1 fruit fly cellular context compared by ENCODE assay signal in the genomic region with DNA sequence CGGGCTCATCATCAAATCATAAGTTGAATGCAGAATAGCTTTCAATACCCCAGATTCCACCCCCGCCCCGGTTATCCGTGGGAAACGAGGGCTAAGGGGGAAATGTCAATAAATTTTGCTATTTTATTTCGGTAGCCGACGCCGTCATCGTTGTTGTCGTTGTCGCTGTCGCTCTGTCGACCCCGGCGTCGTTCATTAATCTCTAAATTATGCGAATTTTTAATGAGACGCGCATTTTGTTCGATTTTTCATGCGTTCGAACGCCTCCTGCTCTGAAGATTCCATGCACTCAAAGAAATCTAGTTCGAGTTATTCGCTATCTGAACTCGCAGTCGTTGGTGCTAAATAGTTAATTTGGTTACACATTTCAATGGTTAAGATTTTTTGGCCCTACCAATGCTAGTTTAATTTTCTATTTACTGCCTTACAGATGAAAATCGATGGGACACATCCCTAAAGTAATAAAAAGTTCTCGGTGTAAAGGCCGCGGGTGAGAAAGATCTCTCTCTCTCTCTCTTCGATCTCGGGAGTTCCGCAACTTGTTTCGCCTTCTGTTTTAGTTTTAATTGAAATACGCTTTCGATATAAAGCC.
TF ChIP-seq lines count a peak whose summit lies in the region.

No protein-coding gene starts in this region.

TF ChIP-seq in whole organism, embryonic, 481 proteins besides CTCF, POLR2A, EP300 and RAD21 (continued from another document and continues in another):
- TF ChIP-seq Max (GFP tag; optimal IDR thresholded peaks at IDR 0.05; lab: Kevin White, UChicago) = no peak
- no peak for TF ChIP-seq Ets97D (GFP tag; optimal IDR thresholded peaks at IDR 0.05; lab: Kevin White, UChicago)
- no peak for TF ChIP-seq Trl (optimal IDR thresholded peaks at IDR 0.05; lab: Kevin White, UChicago)
- TF ChIP-seq Trl (GFP tag; optimal IDR thresholded peaks at IDR 0.05; lab: Kevin White, UChicago) = no peak
- no peak for TF ChIP-seq CG13287 (GFP tag; IDR thresholded peaks at IDR 0.05; lab: Robert Waterston, UW; ENCODE audit: partially characterized antibody)
- no peak for TF ChIP-seq Dref (GFP tag; IDR thresholded peaks at IDR 0.05; lab: Robert Waterston, UW)
- peak; percentile 18 for TF ChIP-seq ind (GFP tag; optimal IDR thresholded peaks at IDR 0.05; lab: Kevin White, UChicago)
- peak; percentile 53 for TF ChIP-seq sens (GFP tag; lab: Kevin White, UChicago)
- TF ChIP-seq CG4707 (GFP tag; optimal IDR thresholded peaks at IDR 0.05; lab: Kevin White, UChicago) = no peak
- TF ChIP-seq az2 (GFP tag; optimal IDR thresholded peaks at IDR 0.05; lab: Kevin White, UChicago) = peak; percentile 23
- no peak for TF ChIP-seq CG12104 (GFP tag; optimal IDR thresholded peaks at IDR 0.05; lab: Kevin White, UChicago)
- peak; percentile 71 for TF ChIP-seq CG9932 (GFP tag; IDR thresholded peaks at IDR 0.05; lab: Robert Waterston, UW)
- no peak for TF ChIP-seq CG13775 (GFP tag; optimal IDR thresholded peaks at IDR 0.05; lab: Kevin White, UChicago)
- TF ChIP-seq pita (GFP tag; optimal IDR thresholded peaks at IDR 0.05; lab: Kevin White, UChicago) = no peak
- TF ChIP-seq CG34376 (GFP tag; optimal IDR thresholded peaks at IDR 0.05; lab: Kevin White, UChicago) = no peak
- TF ChIP-seq CG17802 (tag; optimal IDR thresholded peaks at IDR 0.05; lab: Kevin White, UChicago) = no peak
- TF ChIP-seq gt (GFP tag; IDR thresholded peaks at IDR 0.05; lab: Robert Waterston, UW) = no peak
- peak; percentile 38 for TF ChIP-seq CG9817 (tag; optimal IDR thresholded peaks at IDR 0.05; lab: Kevin White, UChicago)
- no peak for TF ChIP-seq Eip74EF (GFP tag; optimal IDR thresholded peaks at IDR 0.05; lab: Kevin White, UChicago)
- TF ChIP-seq Xbp1 (GFP tag; optimal IDR thresholded peaks at IDR 0.05; lab: Kevin White, UChicago) = peak; percentile 45
- no peak for TF ChIP-seq CG31388 (GFP tag; optimal IDR thresholded peaks at IDR 0.05; lab: Kevin White, UChicago)
- TF ChIP-seq CG8944 (GFP tag; optimal IDR thresholded peaks at IDR 0.05; lab: Kevin White, UChicago) = no peak
- no peak for TF ChIP-seq CG6813 (GFP tag; optimal IDR thresholded peaks at IDR 0.05; lab: Kevin White, UChicago)
- TF ChIP-seq slbo (GFP tag; IDR thresholded peaks at IDR 0.05; lab: Robert Waterston, UW) = peak; percentile 79
- 0 out of 2 replicates have a peak, but pooled peaks have one; percentile 39 for TF ChIP-seq CG11247 (GFP tag; IDR thresholded peaks at IDR 0.05; lab: Robert Waterston, UW)
- TF ChIP-seq CG10565 (GFP tag; optimal IDR thresholded peaks at IDR 0.05; lab: Kevin White, UChicago) = no peak
- no peak for TF ChIP-seq pho (GFP tag; optimal IDR thresholded peaks at IDR 0.05; lab: Kevin White, UChicago)
- peak; percentile 20 for TF ChIP-seq Hr3 (GFP tag; optimal IDR thresholded peaks at IDR 0.05; lab: Kevin White, UChicago)
- peak; percentile 49 for TF ChIP-seq al (GFP tag; IDR thresholded peaks at IDR 0.05; lab: Robert Waterston, UW)
- no peak for TF ChIP-seq CG7372 (GFP tag; IDR thresholded peaks at IDR 0.05; lab: Robert Waterston, UW)
- 0 out of 2 replicates have a peak, but pooled peaks have one; percentile 11 for TF ChIP-seq Adf1 (GFP tag; IDR thresholded peaks at IDR 0.05; lab: Robert Waterston, UW)
- no peak for TF ChIP-seq dati (GFP tag; IDR thresholded peaks at IDR 0.05; lab: Robert Waterston, UW)
- TF ChIP-seq CG16863 (GFP tag; optimal IDR thresholded peaks at IDR 0.05; lab: Kevin White, UChicago) = no peak
- no peak for TF ChIP-seq nmo (GFP tag; optimal IDR thresholded peaks at IDR 0.05; lab: Kevin White, UChicago)
- no peak for TF ChIP-seq Dbx (GFP tag; IDR thresholded peaks at IDR 0.05; lab: Robert Waterston, UW)
- no peak for TF ChIP-seq seq (GFP tag; IDR thresholded peaks at IDR 0.05; lab: Robert Waterston, UW)
- TF ChIP-seq CG32767 (GFP tag; IDR thresholded peaks at IDR 0.05; lab: Robert Waterston, UW) = no peak
- TF ChIP-seq Dek (tag; optimal IDR thresholded peaks at IDR 0.05; lab: Kevin White, UChicago) = no peak
- peak; percentile 53 for TF ChIP-seq nom (GFP tag; optimal IDR thresholded peaks at IDR 0.05; lab: Kevin White, UChicago)
- peak; percentile 16; the same call in 1 of the 2 replicates for TF ChIP-seq CG6689 (GFP tag; IDR thresholded peaks at IDR 0.05; lab: Robert Waterston, UW)
- no peak for TF ChIP-seq chm (GFP tag; IDR thresholded peaks at IDR 0.05; lab: Robert Waterston, UW)
- no peak for TF ChIP-seq mld (GFP tag; IDR thresholded peaks at IDR 0.05; lab: Robert Waterston, UW; ENCODE audit: partially characterized antibody)
- TF ChIP-seq Gsc (GFP tag; IDR thresholded peaks at IDR 0.05; lab: Robert Waterston, UW) = no peak
- TF ChIP-seq crol (GFP tag; IDR thresholded peaks at IDR 0.05; lab: Robert Waterston, UW) = 0 out of 2 replicates have a peak, but pooled peaks have one; percentile 18
- no peak for TF ChIP-seq Bdp1 (GFP tag; optimal IDR thresholded peaks at IDR 0.05; lab: Kevin White, UChicago)
- TF ChIP-seq dysf (GFP tag; IDR thresholded peaks at IDR 0.05; lab: Robert Waterston, UW) = peak; percentile 49; the same call in 2 of the 3 replicates
- TF ChIP-seq CG18262 (tag; optimal IDR thresholded peaks at IDR 0.05; lab: Kevin White, UChicago) = no peak
- TF ChIP-seq CG1529 (GFP tag; optimal IDR thresholded peaks at IDR 0.05; lab: Kevin White, UChicago) = no peak
- TF ChIP-seq lmd (GFP tag; IDR thresholded peaks at IDR 0.05; lab: Robert Waterston, UW) = peak; percentile 57
- peak; percentile 44 for TF ChIP-seq CG7786 (GFP tag; optimal IDR thresholded peaks at IDR 0.05; lab: Kevin White, UChicago)
- TF ChIP-seq bsh (GFP tag; optimal IDR thresholded peaks at IDR 0.05; lab: Kevin White, UChicago) = peak in 1 of 2 experiments; percentile 34
- no peak for TF ChIP-seq corto (GFP tag; optimal IDR thresholded peaks at IDR 0.05; lab: Kevin White, UChicago)
- TF ChIP-seq her (GFP tag; optimal IDR thresholded peaks at IDR 0.05; lab: Kevin White, UChicago) = no peak
- no peak for TF ChIP-seq peb (GFP tag; IDR thresholded peaks at IDR 0.05; lab: Robert Waterston, UW)
- no peak for TF ChIP-seq fd102C (GFP tag; optimal IDR thresholded peaks at IDR 0.05; lab: Kevin White, UChicago)
- no peak for TF ChIP-seq croc (GFP tag; conservative IDR thresholded peaks at IDR 0.05; lab: Robert Waterston, UW)
- no peak for TF ChIP-seq CG1024 (GFP tag; IDR thresholded peaks at IDR 0.05; lab: Robert Waterston, UW)
- TF ChIP-seq CG3281 (GFP tag; optimal IDR thresholded peaks at IDR 0.05; lab: Kevin White, UChicago) = peak; percentile 18
- no peak for TF ChIP-seq Tbp (GFP tag; optimal IDR thresholded peaks at IDR 0.05; lab: Kevin White, UChicago)
- no peak for TF ChIP-seq ham (GFP tag; IDR thresholded peaks at IDR 0.05; lab: Robert Waterston, UW)
- TF ChIP-seq vfl (GFP tag; optimal IDR thresholded peaks at IDR 0.05; lab: Kevin White, UChicago) = no peak
- TF ChIP-seq CG4730 (GFP tag; IDR thresholded peaks at IDR 0.05; lab: Robert Waterston, UW) = no peak
- no peak for TF ChIP-seq CG1647 (GFP tag; optimal IDR thresholded peaks at IDR 0.05; lab: Kevin White, UChicago)
- no peak for TF ChIP-seq kni (GFP tag; optimal IDR thresholded peaks at IDR 0.05; lab: Kevin White, UChicago)
- TF ChIP-seq aop (GFP tag; IDR thresholded peaks at IDR 0.05; lab: Robert Waterston, UW) = no peak
- no peak for TF ChIP-seq CG13296 (GFP tag; optimal IDR thresholded peaks at IDR 0.05; lab: Kevin White, UChicago)
- TF ChIP-seq CG6683 (GFP tag; optimal IDR thresholded peaks at IDR 0.05; lab: Kevin White, UChicago) = no peak
- no peak for TF ChIP-seq zen2 (GFP tag; IDR thresholded peaks at IDR 0.05; lab: Robert Waterston, UW; ENCODE audit: partially characterized antibody)
- no peak for TF ChIP-seq D (optimal IDR thresholded peaks at IDR 0.05; lab: Kevin White, UChicago)
- TF ChIP-seq D (GFP tag; optimal IDR thresholded peaks at IDR 0.05; lab: Kevin White, UChicago) = no peak
- TF ChIP-seq CG4328 (GFP tag; optimal IDR thresholded peaks at IDR 0.05; lab: Kevin White, UChicago) = no peak
- no peak for TF ChIP-seq gro (GFP tag; optimal IDR thresholded peaks at IDR 0.05; lab: Kevin White, UChicago)
- TF ChIP-seq fru (optimal IDR thresholded peaks at IDR 0.05; lab: Kevin White, UChicago) = no peak
- no peak for TF ChIP-seq NK7.1 (GFP tag; optimal IDR thresholded peaks at IDR 0.05; lab: Kevin White, UChicago)
- TF ChIP-seq pan (optimal IDR thresholded peaks at IDR 0.05; lab: Kevin White, UChicago) = no peak
- TF ChIP-seq pan (GFP tag; optimal IDR thresholded peaks at IDR 0.05 in 1 of 2, IDR thresholded peaks at IDR 0.05 in 1 of 2) = peak in 1 of 2 experiments; percentile 49
- no peak for TF ChIP-seq Jarid2 (GFP tag; optimal IDR thresholded peaks at IDR 0.05; lab: Kevin White, UChicago)
- TF ChIP-seq z (GFP tag; IDR thresholded peaks at IDR 0.05; lab: Robert Waterston, UW) = no peak
- peak; percentile 35 for TF ChIP-seq zfh2 (GFP tag; optimal IDR thresholded peaks at IDR 0.05; lab: Kevin White, UChicago)
- TF ChIP-seq D19A (tag; optimal IDR thresholded peaks at IDR 0.05; lab: Kevin White, UChicago) = no peak
- peak in 1 of 2 experiments; percentile 11 for TF ChIP-seq Hr51 (GFP tag; optimal IDR thresholded peaks at IDR 0.05; lab: Kevin White, UChicago)
- TF ChIP-seq Hmx (GFP tag; optimal IDR thresholded peaks at IDR 0.05; lab: Kevin White, UChicago) = no peak
- 0 out of 2 replicates have a peak, but pooled peaks have one; percentile 30 for TF ChIP-seq CG14441 (GFP tag; IDR thresholded peaks at IDR 0.05; lab: Robert Waterston, UW)
- no peak for TF ChIP-seq E2f1 (GFP tag; IDR thresholded peaks at IDR 0.05; lab: Robert Waterston, UW)
- no peak; the same call in 1 of the 2 replicates for TF ChIP-seq E2f2 (GFP tag; IDR thresholded peaks at IDR 0.05; lab: Robert Waterston, UW)
- TF ChIP-seq CG10654 (GFP tag; optimal IDR thresholded peaks at IDR 0.05; lab: Kevin White, UChicago) = no peak
- TF ChIP-seq Taf1 (GFP tag; IDR thresholded peaks at IDR 0.05; lab: Robert Waterston, UW) = no peak; the same call in 1 of the 2 replicates
- TF ChIP-seq Hr78 (GFP tag; optimal IDR thresholded peaks at IDR 0.05; lab: Kevin White, UChicago) = no peak
- no peak for TF ChIP-seq CG9437 (GFP tag; optimal IDR thresholded peaks at IDR 0.05; lab: Kevin White, UChicago)
- peak; percentile 27 for TF ChIP-seq mam (GFP tag; optimal IDR thresholded peaks at IDR 0.05; lab: Kevin White, UChicago)
- TF ChIP-seq Sox100B (GFP tag; optimal IDR thresholded peaks at IDR 0.05; lab: Kevin White, UChicago) = no peak
- no peak for TF ChIP-seq crc (GFP tag; optimal IDR thresholded peaks at IDR 0.05; lab: Kevin White, UChicago)
- peak; percentile 69 for TF ChIP-seq row (GFP tag; IDR thresholded peaks at IDR 0.05; lab: Robert Waterston, UW)
- no peak for TF ChIP-seq Sry-δ (GFP tag; optimal IDR thresholded peaks at IDR 0.05; lab: Kevin White, UChicago)
- no peak for TF ChIP-seq sd (tag; optimal IDR thresholded peaks at IDR 0.05; lab: Kevin White, UChicago)
- no peak for TF ChIP-seq CG30431 (GFP tag; optimal IDR thresholded peaks at IDR 0.05; lab: Kevin White, UChicago)
- no peak for TF ChIP-seq CG34422 (GFP tag; IDR thresholded peaks at IDR 0.05; lab: Robert Waterston, UW)
- no peak for TF ChIP-seq Hand (GFP tag; optimal IDR thresholded peaks at IDR 0.05; lab: Kevin White, UChicago)
- no peak for TF ChIP-seq CG18764 (GFP tag; optimal IDR thresholded peaks at IDR 0.05; lab: Kevin White, UChicago)
- TF ChIP-seq dmrt11E (tag; optimal IDR thresholded peaks at IDR 0.05; lab: Kevin White, UChicago) = no peak
- TF ChIP-seq gem (tag; optimal IDR thresholded peaks at IDR 0.05; lab: Kevin White, UChicago) = peak; percentile 72
- TF ChIP-seq fd96Cb (tag; optimal IDR thresholded peaks at IDR 0.05; lab: Kevin White, UChicago) = no peak
- no peak for TF ChIP-seq CG18599 (GFP tag; optimal IDR thresholded peaks at IDR 0.05; lab: Kevin White, UChicago)
- TF ChIP-seq H2.0 (GFP tag; IDR thresholded peaks at IDR 0.05; lab: Robert Waterston, UW) = no peak
- no peak for TF ChIP-seq CG17568 (GFP tag; optimal IDR thresholded peaks at IDR 0.05; lab: Kevin White, UChicago)
- peak; percentile 33 for TF ChIP-seq fu2 (GFP tag; optimal IDR thresholded peaks at IDR 0.05; lab: Kevin White, UChicago)
- no peak for TF ChIP-seq Atf3 (GFP tag; optimal IDR thresholded peaks at IDR 0.05; lab: Kevin White, UChicago)
- TF ChIP-seq CG4617 (GFP tag; optimal IDR thresholded peaks at IDR 0.05; lab: Kevin White, UChicago; ENCODE audit: borderline replicate concordance) = no peak
- no peak for TF ChIP-seq CG9797 (GFP tag; optimal IDR thresholded peaks at IDR 0.05; lab: Kevin White, UChicago)
- TF ChIP-seq CG12769 (tag; optimal IDR thresholded peaks at IDR 0.05; lab: Kevin White, UChicago) = peak; percentile 73
- TF ChIP-seq Ravus (GFP tag; IDR thresholded peaks at IDR 0.05; lab: Robert Waterston, UW) = no peak
- 0 out of 2 replicates have a peak, but pooled peaks have one; percentile 22 for TF ChIP-seq Ptx1 (GFP tag; IDR thresholded peaks at IDR 0.05; lab: Robert Waterston, UW)
- TF ChIP-seq Camta (GFP tag; optimal IDR thresholded peaks at IDR 0.05; lab: Kevin White, UChicago) = no peak
- no peak for TF ChIP-seq Pdp1 (GFP tag; optimal IDR thresholded peaks at IDR 0.05; lab: Kevin White, UChicago)
- TF ChIP-seq Drgx (GFP tag; IDR thresholded peaks at IDR 0.05; lab: Robert Waterston, UW) = peak; percentile 23; the same call in 1 of the 2 replicates
- TF ChIP-seq stc (GFP tag; IDR thresholded peaks at IDR 0.05; lab: Robert Waterston, UW) = peak; percentile 27; the same call in 1 of the 2 replicates
- TF ChIP-seq bowl (GFP tag; IDR thresholded peaks at IDR 0.05; lab: Robert Waterston, UW) = no peak
- peak; percentile 16 for TF ChIP-seq CG16815 (GFP tag; optimal IDR thresholded peaks at IDR 0.05; lab: Kevin White, UChicago)
- TF ChIP-seq tap (tag; optimal IDR thresholded peaks at IDR 0.05; lab: Kevin White, UChicago) = no peak
- no peak for TF ChIP-seq scrt (GFP tag; optimal IDR thresholded peaks at IDR 0.05; lab: Kevin White, UChicago)
- no peak for TF ChIP-seq bcd (GFP tag; optimal IDR thresholded peaks at IDR 0.05; lab: Kevin White, UChicago)
- no peak for TF ChIP-seq CG2678 (tag; optimal IDR thresholded peaks at IDR 0.05; lab: Kevin White, UChicago)
- no peak for TF ChIP-seq CG7271 (tag; optimal IDR thresholded peaks at IDR 0.05; lab: Kevin White, UChicago)
- TF ChIP-seq Nf-YB (GFP tag; optimal IDR thresholded peaks at IDR 0.05; lab: Kevin White, UChicago) = no peak
- TF ChIP-seq lov (optimal IDR thresholded peaks at IDR 0.05; lab: Kevin White, UChicago) = no peak
- TF ChIP-seq lov (GFP tag; IDR thresholded peaks at IDR 0.05; lab: Robert Waterston, UW) = no peak
- peak; percentile 26 for TF ChIP-seq lbe (GFP tag; optimal IDR thresholded peaks at IDR 0.05; lab: Kevin White, UChicago)
- peak; percentile 45 for TF ChIP-seq Dip3 (GFP tag; optimal IDR thresholded peaks at IDR 0.05; lab: Kevin White, UChicago)
- TF ChIP-seq dpn (GFP tag; optimal IDR thresholded peaks at IDR 0.05; lab: Kevin White, UChicago) = peak; percentile 4 to 33
